Worm (Caenorhabditis elegans): ENCODE measurements around the gene srb-16.

- TF ChIP-seq unc-62 (GFP tag; optimal IDR thresholded peaks at IDR 0.05) (no peak), mab-5 (tag; optimal IDR thresholded peaks at IDR 0.05) (no peak), zip-8 (tag; optimal IDR thresholded peaks at IDR 0.05) (no peak), nhr-237 (tag; optimal IDR thresholded peaks at IDR 0.05) (no peak), elt-3 (tag; optimal IDR thresholded peaks at IDR 0.05) (no peak), flh-1 (GFP tag; optimal IDR thresholded peaks at IDR 0.05) (no peak), nhr-76 (tag; optimal IDR thresholded peaks at IDR 0.05) (no peak), snpc-4 (tag; optimal IDR thresholded peaks at IDR 0.05) (no peak), lsy-2 (tag; optimal IDR thresholded peaks at IDR 0.05) (no peak), ceh-39 (tag; optimal IDR thresholded peaks at IDR 0.05) (no peak), elt-1 (tag; optimal IDR thresholded peaks at IDR 0.05; ENCODE audit: borderline replicate concordance, insufficient read depth) (no peak), ceh-43 (GFP tag; optimal IDR thresholded peaks at IDR 0.05) (no peak), nhr-28 (tag; optimal IDR thresholded peaks at IDR 0.05) (no peak), ham-2 (GFP tag; optimal IDR thresholded peaks at IDR 0.05) (no peak)
These were observed 37.2 kb upstream of the srb-16 start for ce11 chrII:5187934-5188333.

All from whole organism, mixed stage, embryonic.